Worm (Caenorhabditis elegans) whole organism, L3 larva: Measurements from ENCODE around the gene pigm-1.

Source experiments
- ZK546.5 ChIP-seq: sonication (generic microtip); optimal IDR thresholded peaks from 2 replicates; lab custom pipeline; 2017; ENCODE audit warnings: missing biosample characterization, missing genetic modification characterization
- ceh-82 ChIP-seq: fragments of 150-350 bp; optimal IDR thresholded peaks from 2 replicates; lab custom pipeline; 2014; ENCODE audit warnings: missing biosample characterization, missing genetic modification characterization
- egl-27 ChIP-seq: sonication (generic microtip); optimal IDR thresholded peaks from 4 replicates; lab custom pipeline; 2017; ENCODE audit warnings: missing biosample characterization, missing genetic modification reagents, missing genetic modification characterization
- elt-3 ChIP-seq, 3 experiments: fragments of 150-350 bp in 1 of 3; sonication (generic microtip) in 2 of 3; optimal IDR thresholded peaks; 2 replicates in 2 of 3; 4 replicates in 1 of 3; lab custom pipeline; 2014 to 2017; ENCODE audit warnings: missing biosample characterization in 3 of 3, missing genetic modification characterization in 3 of 3
- fkh-10 ChIP-seq: sonication (generic microtip); optimal IDR thresholded peaks from 2 replicates; lab custom pipeline; 2017; ENCODE audit warnings: missing biosample characterization, missing genetic modification reagents, missing genetic modification characterization
- mdl-1 ChIP-seq: fragments of 150-350 bp; optimal IDR thresholded peaks from 2 replicates; lab custom pipeline; 2014; ENCODE audit warnings: missing biosample characterization, missing genetic modification characterization
- nhr-76 ChIP-seq: fragments of 150-350 bp; sonication (generic microtip); optimal IDR thresholded peaks from 5 replicates; lab custom pipeline; 2014; ENCODE audit warnings: missing biosample characterization, missing genetic modification characterization
- nhr-77 ChIP-seq: fragments of 150-350 bp; optimal IDR thresholded peaks from 2 replicates; lab custom pipeline; 2014; ENCODE audit warnings: missing biosample characterization, missing genetic modification characterization
- pha-4 ChIP-seq: fragments of 150-350 bp; optimal IDR thresholded peaks from 2 replicates; lab custom pipeline; 2014; ENCODE audit warnings: missing biosample characterization, missing genetic modification reagents, missing genetic modification characterization
- pqm-1 ChIP-seq: fragments of 150-350 bp; optimal IDR thresholded peaks from 2 replicates; lab custom pipeline; 2017; ENCODE audit warnings: missing biosample characterization, missing genetic modification characterization, inconsistent platforms
- snpc-4 ChIP-seq: fragments of 150-350 bp; optimal IDR thresholded peaks from 2 replicates; lab custom pipeline; 2014; ENCODE audit warnings: missing biosample characterization, missing genetic modification characterization
- tbx-2 ChIP-seq: sonication (generic microtip); optimal IDR thresholded peaks from 2 replicates; lab custom pipeline; 2016; ENCODE audit warnings: mild to moderate bottlenecking, missing genetic modification characterization, missing compliant biosample characterization
- unc-39 ChIP-seq: sonication (generic microtip); optimal IDR thresholded peaks from 4 replicates; lab custom pipeline; 2017; ENCODE audit warnings: missing biosample characterization, missing genetic modification characterization

- peak in 1 of 3 experiments; percentile 14 for TF ChIP-seq elt-3 (tag; optimal IDR thresholded peaks at IDR 0.05; lab: Kevin White, UChicago)
- peak; percentile 69 for TF ChIP-seq tbx-2 (tag; lab: Kevin White, UChicago)
- peak; percentile 86 for TF ChIP-seq snpc-4 (tag; lab: Kevin White, UChicago)
- TF ChIP-seq pqm-1 (tag; lab: Kevin White, UChicago): peak; percentile 50
- no peak for TF ChIP-seq egl-27
- TF ChIP-seq unc-39 (tag; lab: Kevin White, UChicago): no peak
- peak; percentile 26 for TF ChIP-seq fkh-10
- TF ChIP-seq ceh-82: peak; percentile 80
- no peak for TF ChIP-seq nhr-76 (tag; lab: Kevin White, UChicago)
- TF ChIP-seq nhr-77 (tag; lab: Kevin White, UChicago): peak; percentile 75
- TF ChIP-seq pha-4 (tag; lab: Kevin White, UChicago): peak; percentile 93
- TF ChIP-seq ZK546.5 (tag; lab: Kevin White, UChicago): no peak
- no peak for TF ChIP-seq mdl-1 (tag; lab: Kevin White, UChicago)
These were observed 2.6 kb upstream of the pigm-1 start, which contains the start of gene nduf-11 for ce11 chrII:11345570-11346029.
